Worm (Caenorhabditis elegans): ENCODE results near the gene pqn-90.
"Not testable (repeated sequence)": the region's sequence is repeated elsewhere in the genome, so short reads cannot be mapped to it uniquely, and the experiment has no call there.

Gene pqn-90

DNA sequence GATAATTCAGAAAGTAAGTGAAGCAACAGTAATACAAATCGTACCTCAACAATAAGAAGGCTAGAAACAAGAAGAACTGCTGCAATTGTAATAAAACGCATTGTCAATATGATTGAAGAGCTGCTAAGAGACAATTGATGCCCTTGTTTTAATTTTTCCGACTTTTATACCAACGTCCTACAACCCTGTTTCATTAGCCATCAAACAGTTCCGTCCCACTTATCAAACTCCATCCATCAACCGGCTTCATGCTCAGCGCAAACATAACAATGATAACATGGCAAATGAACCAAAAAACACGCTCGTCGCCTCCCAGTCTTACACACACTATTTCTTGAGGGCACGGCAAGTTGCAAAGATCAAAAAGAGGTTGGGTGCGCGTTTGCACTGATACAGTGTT lies at the start of gene pqn-90:
pqn-90 (minus strand) TSS at position 101 of the 400 bp plus-strand sequence.
- TF ChIP-seq ztf-11 (tag; optimal IDR thresholded peaks at IDR 0.05) (no peak), zip-8 (tag; optimal IDR thresholded peaks at IDR 0.05) (no peak), elt-1 (tag; optimal IDR thresholded peaks at IDR 0.05; ENCODE audit: borderline replicate concordance, insufficient read depth) (no peak), bed-3 (GFP tag; optimal IDR thresholded peaks at IDR 0.05) (no peak), flh-1 (GFP tag; optimal IDR thresholded peaks at IDR 0.05) (no peak), snpc-4 (tag; optimal IDR thresholded peaks at IDR 0.05) (no peak), drap-1 (GFP tag; optimal IDR thresholded peaks at IDR 0.05) (no peak), unc-120 (tag; optimal IDR thresholded peaks at IDR 0.05; ENCODE audit: poor library complexity, severe bottlenecking) (no peak), mep-1 (tag; optimal IDR thresholded peaks at IDR 0.05) (no peak), lin-32 (GFP tag; optimal IDR thresholded peaks at IDR 0.05) (no peak), hlh-1 (tag; optimal IDR thresholded peaks at IDR 0.05) (no peak), lin-13 (tag; optimal IDR thresholded peaks at IDR 0.05) (no peak), cnd-1 (tag; optimal IDR thresholded peaks at IDR 0.05) (no peak), mls-2 (tag; optimal IDR thresholded peaks at IDR 0.05) (no peak), ham-2 (GFP tag; optimal IDR thresholded peaks at IDR 0.05) (no peak), ceh-43 (GFP tag; optimal IDR thresholded peaks at IDR 0.05) (no peak)

DNA sequence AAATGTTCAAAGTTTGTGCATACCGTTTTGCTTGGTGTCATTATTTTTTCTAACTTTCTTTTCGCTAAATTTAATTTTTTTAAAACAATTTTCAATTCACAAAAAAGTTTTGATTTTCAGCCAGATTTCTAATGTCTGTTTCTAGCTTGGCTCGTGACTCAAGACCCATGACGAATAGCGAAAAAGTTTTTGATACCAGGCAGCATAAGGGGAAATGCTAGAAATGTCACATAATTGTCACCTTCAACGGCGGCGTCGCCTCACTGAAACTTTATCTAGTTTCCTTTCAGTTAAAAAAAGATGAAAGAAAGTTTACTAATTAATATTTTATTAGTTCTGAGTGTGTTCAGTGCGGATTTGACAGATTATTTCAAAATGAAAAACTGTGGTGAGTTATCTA lies 45.7 kb upstream of the pqn-90 start, which contains the start of gene irld-59:
irld-59 (plus strand) TSS at position 301 of the 400 bp plus-strand sequence.
- no peak for TF ChIP-seq mab-5 (tag; optimal IDR thresholded peaks at IDR 0.05)
- TF ChIP-seq nhr-2 (tag; optimal IDR thresholded peaks at IDR 0.05): no peak

DNA sequence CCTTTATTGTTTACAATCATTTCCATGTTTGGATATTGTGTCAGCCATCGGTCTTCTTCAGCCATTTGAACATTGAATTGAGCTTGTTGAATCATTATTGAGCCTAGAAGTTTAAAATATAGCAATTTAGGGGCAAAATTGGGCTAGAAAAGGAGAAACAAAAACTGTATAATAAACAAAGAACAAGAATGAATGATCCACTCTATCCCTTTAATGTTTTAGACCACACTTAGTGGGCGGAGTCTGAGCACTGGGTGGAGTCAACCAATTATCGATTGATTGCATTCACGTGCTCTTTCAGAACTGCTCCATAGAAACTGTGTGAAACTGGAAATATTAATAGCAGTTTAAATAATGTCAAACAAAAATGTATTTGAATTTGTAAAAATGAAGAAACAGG lies 37.0 kb upstream of the pqn-90 start, which contains the start of gene tbx-40:
tbx-40 (minus strand) TSS at position 101 of the 400 bp plus-strand sequence.
- TF ChIP-seq hlh-1 (tag; optimal IDR thresholded peaks at IDR 0.05) (no peak), elt-3 (tag; optimal IDR thresholded peaks at IDR 0.05) (no peak), cnd-1 (tag; optimal IDR thresholded peaks at IDR 0.05) (no peak), sptf-1 (tag; optimal IDR thresholded peaks at IDR 0.05) (no peak), pha-4 (tag; optimal IDR thresholded peaks at IDR 0.05) (no peak)

DNA sequence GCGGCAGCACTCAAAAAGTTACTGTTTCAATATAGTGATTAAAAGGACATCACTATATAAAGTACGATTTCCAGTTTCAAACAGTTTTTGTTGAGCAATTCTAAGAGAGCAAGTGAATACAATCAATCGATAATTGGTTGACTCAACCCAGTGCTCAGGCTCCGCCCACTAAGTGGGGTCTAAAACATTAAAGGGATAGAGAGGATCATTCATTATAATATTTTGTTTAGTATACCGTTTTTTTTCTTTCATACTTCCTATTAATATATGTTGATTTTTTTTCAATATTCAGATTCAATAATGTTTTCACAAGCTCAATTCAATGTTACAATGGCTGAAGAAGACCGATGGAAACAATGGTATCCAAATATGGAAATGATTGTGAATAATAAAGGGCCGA lies 32.5 kb upstream of the pqn-90 start, which contains the start of gene tbx-39:
tbx-39 (plus strand) TSS at position 301 of the 400 bp plus-strand sequence.
- TF ChIP-seq lin-13 (tag; optimal IDR thresholded peaks at IDR 0.05): no peak
- no peak for TF ChIP-seq lin-32 (GFP tag; optimal IDR thresholded peaks at IDR 0.05)
- TF ChIP-seq tbx-8 (GFP tag; optimal IDR thresholded peaks at IDR 0.05): no peak
- no peak for TF ChIP-seq nhr-2 (tag; optimal IDR thresholded peaks at IDR 0.05)
- no peak for TF ChIP-seq flh-1 (GFP tag; optimal IDR thresholded peaks at IDR 0.05)
- no peak for TF ChIP-seq elt-3 (tag; optimal IDR thresholded peaks at IDR 0.05)
- no peak for TF ChIP-seq nhr-28 (tag; optimal IDR thresholded peaks at IDR 0.05)
- TF ChIP-seq pha-4 (tag; optimal IDR thresholded peaks at IDR 0.05): no peak
- no peak for TF ChIP-seq cnd-1 (tag; optimal IDR thresholded peaks at IDR 0.05)
- TF ChIP-seq ceh-39 (tag; optimal IDR thresholded peaks at IDR 0.05): no peak
- no peak for TF ChIP-seq blmp-1 (tag; optimal IDR thresholded peaks at IDR 0.05)
- no peak for TF ChIP-seq zip-8 (tag; optimal IDR thresholded peaks at IDR 0.05)
- TF ChIP-seq ceh-43 (GFP tag; optimal IDR thresholded peaks at IDR 0.05): no peak
- TF ChIP-seq unc-120 (tag; optimal IDR thresholded peaks at IDR 0.05; ENCODE audit: poor library complexity, severe bottlenecking): no peak
- no peak for TF ChIP-seq nhr-76 (tag; optimal IDR thresholded peaks at IDR 0.05)
- TF ChIP-seq mep-1 (tag; optimal IDR thresholded peaks at IDR 0.05): no peak
- no peak for TF ChIP-seq hlh-1 (tag; optimal IDR thresholded peaks at IDR 0.05)
- TF ChIP-seq M03D4.4 (tag; optimal IDR thresholded peaks at IDR 0.05): no peak
- no peak for TF ChIP-seq sptf-1 (tag; optimal IDR thresholded peaks at IDR 0.05)
- no peak for TF ChIP-seq lsy-2 (tag; optimal IDR thresholded peaks at IDR 0.05)

DNA sequence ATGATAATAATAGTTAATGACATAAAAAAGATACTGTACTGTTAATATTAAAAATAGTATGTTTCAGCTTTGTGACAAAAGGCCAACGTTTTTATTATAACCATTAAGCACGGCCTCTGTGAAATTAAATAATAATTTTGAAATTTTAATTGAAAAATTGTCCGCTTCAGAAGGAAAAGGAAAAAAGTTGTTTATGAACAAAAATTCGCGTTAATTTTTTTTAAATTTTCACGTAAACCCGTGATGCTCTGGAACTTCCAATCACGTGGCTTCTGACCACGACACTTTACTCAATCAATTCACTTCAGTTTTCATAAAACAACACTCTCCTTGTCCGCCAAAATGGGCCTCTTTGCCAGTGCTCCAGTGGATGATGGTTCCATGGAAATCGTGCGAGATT lies 30.2 kb upstream of the pqn-90 start, which contains the start of gene Y73F8A.15:
Y73F8A.15 (plus strand) TSS at position 301 of the 400 bp plus-strand sequence.
- no peak for TF ChIP-seq sptf-1 (tag; optimal IDR thresholded peaks at IDR 0.05)
- TF ChIP-seq drap-1 (GFP tag; optimal IDR thresholded peaks at IDR 0.05): no peak
- no peak for TF ChIP-seq ces-1 (GFP tag; optimal IDR thresholded peaks at IDR 0.05)

DNA sequence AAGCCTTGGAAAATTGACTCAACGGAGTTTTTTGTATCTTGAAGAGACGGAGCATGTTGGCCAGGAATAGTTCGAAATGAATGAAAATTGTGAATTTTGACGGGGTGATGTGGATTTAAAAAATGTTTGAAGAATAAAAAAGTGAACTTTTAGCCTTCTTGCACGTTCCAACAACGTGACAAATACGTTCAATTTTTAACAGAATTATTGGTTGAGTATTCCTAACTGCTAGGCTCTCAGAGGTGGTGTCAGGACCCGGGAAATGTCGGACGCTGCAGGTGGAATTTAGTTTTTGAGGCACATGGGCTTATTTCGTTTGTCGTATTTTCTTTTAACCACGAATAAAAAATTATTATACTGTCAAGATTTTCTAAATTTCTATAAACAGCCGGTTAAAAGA lies 27.9 kb upstream of the pqn-90 start, which contains the start of gene Y73F8A.14:
Y73F8A.14 (minus strand) TSS at position 101 of the 400 bp plus-strand sequence.
- not testable (repeated sequence) for TF ChIP-seq blmp-1 (tag; optimal IDR thresholded peaks at IDR 0.05); snpc-4 (tag; optimal IDR thresholded peaks at IDR 0.05); ces-1 (GFP tag; optimal IDR thresholded peaks at IDR 0.05)

All from whole organism, mixed stage, embryonic.